Worm (Caenorhabditis elegans) whole organism, L2 larva: ENCODE data around the gene rpl-33.

Source experiments
- R02D3.7 ChIP-seq: fragments of 150-350 bp; optimal IDR thresholded peaks from 2 replicates; lab custom pipeline; 2014; ENCODE audit warnings: missing biosample characterization, missing genetic modification characterization
- ZK546.5 ChIP-seq: sonication (generic microtip); optimal IDR thresholded peaks from 2 replicates; lab custom pipeline; 2017; ENCODE audit warnings: missing biosample characterization, missing genetic modification characterization
- ama-1 ChIP-seq: fragments of 150-350 bp; optimal IDR thresholded peaks from 2 replicates; lab custom pipeline; 2018; ENCODE audit warnings: inconsistent platforms
- lin-13 ChIP-seq: fragments of 150-350 bp; optimal IDR thresholded peaks from 2 replicates; lab custom pipeline; 2014; ENCODE audit warnings: missing biosample characterization, missing genetic modification reagents, missing genetic modification characterization
- mdl-1 ChIP-seq, 2 experiments: fragments of 150-350 bp in 1 of 2; sonication (generic microtip) in 1 of 2; optimal IDR thresholded peaks; 2 replicates each; lab custom pipeline; 2017; ENCODE audit warnings: missing biosample characterization in 2 of 2, missing genetic modification characterization in 2 of 2
- nhr-11 ChIP-seq: fragments of 150-350 bp; optimal IDR thresholded peaks from 2 replicates; lab custom pipeline; 2014; ENCODE audit warnings: missing biosample characterization, missing genetic modification characterization
- nhr-12 ChIP-seq: fragments of 150-350 bp; optimal IDR thresholded peaks from 2 replicates; lab custom pipeline; 2014; ENCODE audit warnings: missing biosample characterization, missing genetic modification characterization
- nhr-237 ChIP-seq: fragments of 150-350 bp; optimal IDR thresholded peaks from 2 replicates; lab custom pipeline; 2014; ENCODE audit warnings: missing biosample characterization, missing genetic modification characterization
- nhr-6 ChIP-seq: fragments of 150-350 bp; optimal IDR thresholded peaks from 2 replicates; lab custom pipeline; 2014; ENCODE audit warnings: missing biosample characterization, missing genetic modification characterization
- nhr-77 ChIP-seq: fragments of 150-350 bp; optimal IDR thresholded peaks from 2 replicates; lab custom pipeline; 2014; ENCODE audit warnings: missing biosample characterization, missing genetic modification characterization
- snpc-4 ChIP-seq: fragments of 150-350 bp; optimal IDR thresholded peaks from 2 replicates; lab custom pipeline; 2014; ENCODE audit warnings: missing biosample characterization, missing genetic modification characterization
- unc-39 ChIP-seq: fragments of 150-350 bp; optimal IDR thresholded peaks from 2 replicates; lab custom pipeline; 2014; ENCODE audit warnings: missing biosample characterization, missing genetic modification characterization
- ztf-4 ChIP-seq: fragments of 150-350 bp; optimal IDR thresholded peaks from 2 replicates; lab custom pipeline; 2014; ENCODE audit warnings: missing biosample characterization, missing genetic modification characterization

ce11 chrII:7115638-7116037, 10.3 kb downstream of the rpl-33 start, which contains the start of gene cutl-5:
- no peak for TF ChIP-seq ztf-4 (tag; lab: Kevin White, UChicago)
- no peak for TF ChIP-seq R02D3.7
- no peak for TF ChIP-seq snpc-4 (tag; lab: Kevin White, UChicago)
- TF ChIP-seq nhr-11 (tag; lab: Kevin White, UChicago) = no peak
- no peak for TF ChIP-seq nhr-6
- TF ChIP-seq ZK546.5 (tag; lab: Kevin White, UChicago) = no peak
- no peak for TF ChIP-seq unc-39 (tag; lab: Kevin White, UChicago)
- TF ChIP-seq nhr-12 (tag; lab: Kevin White, UChicago) = no peak
- TF ChIP-seq nhr-77 (tag; lab: Kevin White, UChicago) = no peak
- TF ChIP-seq nhr-237 (tag; lab: Kevin White, UChicago) = no peak
- no peak for TF ChIP-seq lin-13 (GFP tag; lab: Kevin White, UChicago)
- no peak for TF ChIP-seq mdl-1 (tag; optimal IDR thresholded peaks at IDR 0.05; lab: Kevin White, UChicago)
- TF ChIP-seq ama-1 (lab: Kevin White, UChicago) = no peak
